Worm (Caenorhabditis elegans) whole organism, late embryonic: ENCODE measurements around the gene ace-4.
A peak's percentile ranks its signal among the peaks of the same experiment; 100 is the strongest.

Source experiments
- C38D4.7 ChIP-seq: fragments of 200-800 bp; sonication (Bioruptor generic); optimal IDR thresholded peaks from 2 replicates; lab custom pipeline; 2018; ENCODE audit warnings: mild to moderate bottlenecking, missing genetic modification characterization, moderate library complexity, missing compliant biosample characterization
- K09A11.1 ChIP-seq: sonication (generic microtip); optimal IDR thresholded peaks from 2 replicates; lab custom pipeline; 2017; ENCODE audit warnings: antibody characterized with exemption, mild to moderate bottlenecking, missing genetic modification characterization, missing compliant biosample characterization; ENCODE audit not compliant: insufficient read depth
- Y22D7AL.16 ChIP-seq: sonication (generic microtip); optimal IDR thresholded peaks from 2 replicates; lab custom pipeline; 2016; ENCODE audit warnings: missing genetic modification characterization, missing compliant biosample characterization
- ahr-1 ChIP-seq: sonication (generic microtip); optimal IDR thresholded peaks from 2 replicates; lab custom pipeline; 2016; ENCODE audit warnings: missing genetic modification characterization, missing compliant biosample characterization
- ceh-18 ChIP-seq: sonication (generic microtip); optimal IDR thresholded peaks from 2 replicates; lab custom pipeline; 2016; ENCODE audit warnings: missing genetic modification characterization, missing compliant biosample characterization
- ceh-22 ChIP-seq: sonication (generic microtip); optimal IDR thresholded peaks from 2 replicates; lab custom pipeline; 2017; ENCODE audit warnings: missing biosample characterization, missing genetic modification characterization
- ceh-31 ChIP-seq: sonication (generic microtip); optimal IDR thresholded peaks from 2 replicates; lab custom pipeline; 2016; ENCODE audit warnings: missing genetic modification characterization, missing compliant biosample characterization
- ceh-34 ChIP-seq: sonication (generic microtip); optimal IDR thresholded peaks from 2 replicates; lab custom pipeline; 2016; ENCODE audit warnings: mild to moderate bottlenecking, missing genetic modification characterization, missing compliant biosample characterization
- ceh-48 ChIP-seq: sonication (generic microtip); optimal IDR thresholded peaks from 2 replicates; lab custom pipeline; 2016; ENCODE audit warnings: missing genetic modification characterization, inconsistent platforms, missing compliant biosample characterization
- ceh-6 ChIP-seq: fragments of 200-800 bp; sonication (Bioruptor generic); optimal IDR thresholded peaks from 2 replicates; lab custom pipeline; 2018; ENCODE audit warnings: mild to moderate bottlenecking, missing genetic modification characterization, missing compliant biosample characterization
- che-1 ChIP-seq: sonication (generic microtip); optimal IDR thresholded peaks from 2 replicates; lab custom pipeline; 2016; ENCODE audit warnings: mild to moderate bottlenecking, missing genetic modification characterization, missing compliant biosample characterization
- dve-1 ChIP-seq: sonication (generic microtip); optimal IDR thresholded peaks from 2 replicates; lab custom pipeline; 2017; ENCODE audit warnings: antibody characterized with exemption, mild to moderate bottlenecking, missing genetic modification characterization, missing compliant biosample characterization
- ets-4 ChIP-seq: sonication (generic microtip); optimal IDR thresholded peaks from 2 replicates; lab custom pipeline; 2016; ENCODE audit warnings: missing genetic modification characterization, missing compliant biosample characterization
- eyg-1 ChIP-seq: sonication (generic microtip); optimal IDR thresholded peaks from 2 replicates; lab custom pipeline; 2016; ENCODE audit warnings: missing genotype, missing genetic modification characterization, missing compliant biosample characterization
- fax-1 ChIP-seq: sonication (generic microtip); optimal IDR thresholded peaks from 2 replicates; lab custom pipeline; 2016; ENCODE audit warnings: missing genotype, missing genetic modification characterization, missing compliant biosample characterization
- fkh-6 ChIP-seq: sonication (generic microtip); optimal IDR thresholded peaks from 2 replicates; lab custom pipeline; 2016; ENCODE audit warnings: missing genetic modification characterization, missing compliant biosample characterization
- hlh-8 ChIP-seq: sonication (generic microtip); optimal IDR thresholded peaks from 2 replicates; lab custom pipeline; 2016; ENCODE audit warnings: missing genotype, missing genetic modification characterization, missing compliant biosample characterization
- lin-11 ChIP-seq: fragments of 200-800 bp; sonication (Bioruptor generic); optimal IDR thresholded peaks from 2 replicates; lab custom pipeline; 2018; ENCODE audit warnings: mild to moderate bottlenecking, missing genetic modification characterization, missing compliant biosample characterization
- nfya-1 ChIP-seq: sonication (generic microtip); optimal IDR thresholded peaks from 2 replicates; lab custom pipeline; 2017; ENCODE audit warnings: missing genetic modification characterization, mild to moderate bottlenecking, missing compliant biosample characterization, antibody characterized with exemption, moderate library complexity
- nhr-11 ChIP-seq: fragments of 150-350 bp; optimal IDR thresholded peaks from 2 replicates; lab custom pipeline; 2014; ENCODE audit warnings: missing biosample characterization, missing genetic modification characterization
- pha-4 ChIP-seq: fragments of 150-350 bp; optimal IDR thresholded peaks from 2 replicates; lab custom pipeline; 2018; ENCODE audit warnings: missing biosample characterization, missing genetic modification reagents, missing genetic modification characterization
- pqm-1 ChIP-seq: sonication (generic microtip); optimal IDR thresholded peaks from 2 replicates; lab custom pipeline; 2016; ENCODE audit warnings: missing genetic modification characterization, missing compliant biosample characterization
- ref-2 ChIP-seq: sonication (generic microtip); optimal IDR thresholded peaks from 2 replicates; lab custom pipeline; 2016; ENCODE audit warnings: missing genetic modification characterization, missing compliant biosample characterization
- tbx-2 ChIP-seq: sonication (generic microtip); optimal IDR thresholded peaks from 2 replicates; lab custom pipeline; 2016; ENCODE audit warnings: missing genetic modification characterization, missing compliant biosample characterization
- ttx-3 ChIP-seq: sonication (generic microtip); optimal IDR thresholded peaks from 2 replicates; lab custom pipeline; 2016; ENCODE audit warnings: missing genetic modification reagents, missing genetic modification characterization, missing compliant biosample characterization
- unc-3 ChIP-seq, 2 experiments: fragments of 200-800 bp in 1 of 2; sonication (Bioruptor generic) in 1 of 2; sonication (generic microtip) in 1 of 2; conservative IDR thresholded peaks in 1 of 2; optimal IDR thresholded peaks in 1 of 2; 2 replicates each; pipeline versions ENCODE4 v1.3.6 to Lab custom; 2016 to 2022; ENCODE audit warnings: missing compliant biosample characterization in 2 of 2, missing genetic modification characterization in 2 of 2, missing genetic modification reagents in 1 of 2
- unc-55 ChIP-seq: sonication (generic microtip); optimal IDR thresholded peaks from 2 replicates; lab custom pipeline; 2017; ENCODE audit warnings: missing biosample characterization, missing genetic modification reagents, missing genetic modification characterization
- zip-5 ChIP-seq: sonication (generic microtip); optimal IDR thresholded peaks from 2 replicates; lab custom pipeline; 2016; ENCODE audit warnings: missing genetic modification characterization, missing compliant biosample characterization
- ztf-16 ChIP-seq: sonication (generic microtip); optimal IDR thresholded peaks from 2 replicates; lab custom pipeline; 2017; ENCODE audit warnings: missing genetic modification characterization, missing compliant biosample characterization

The ace-4 gene

ce11 chrII:14165430-14165929 lies 32.4 kb upstream of the ace-4 start:
- no peak for TF ChIP-seq nfya-1 (tag; lab: Kevin White, UChicago)
- TF ChIP-seq nhr-11, result no peak
- TF ChIP-seq unc-3 (GFP tag; conservative IDR thresholded peaks at IDR 0.05; lab: Robert Waterston, UW), result no peak
- TF ChIP-seq unc-3 (tag; optimal IDR thresholded peaks at IDR 0.05; lab: Kevin White, UChicago), result no peak
- no peak for TF ChIP-seq ceh-6 (GFP tag; lab: Kevin White, UChicago)
- no peak for TF ChIP-seq C38D4.7 (GFP tag; lab: Kevin White, UChicago)
- no peak for TF ChIP-seq pha-4

- TF ChIP-seq ahr-1 (no peak), fkh-6 (tag; lab: Kevin White, UChicago) (no peak)
- TF ChIP-seq, all 69 proteins: peak for 0
Measured at ce11 chrII:14171558-14171957, 26.3 kb upstream of the ace-4 start, which contains the start of gene eat-2. Gene eat-2 (minus strand): TSS chrII:14171658.

DNA sequence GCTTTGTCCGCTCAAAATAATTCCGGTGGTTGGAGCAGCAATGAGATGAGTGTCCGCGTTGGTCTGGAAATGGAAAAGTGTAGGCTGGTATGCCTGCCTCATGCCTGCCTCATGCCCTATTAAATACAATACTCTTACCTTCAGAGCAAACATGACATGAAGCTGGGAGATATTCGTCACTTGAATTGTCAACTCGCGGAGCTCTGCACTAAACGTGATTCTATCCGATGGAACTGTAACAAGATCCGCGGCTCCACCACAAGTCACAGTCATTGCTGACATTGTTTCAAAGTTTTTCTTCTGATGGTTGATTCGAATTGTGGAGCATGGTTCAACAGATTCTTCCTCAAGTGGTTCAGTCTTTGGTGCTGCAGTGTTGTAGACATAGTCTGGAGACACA lies 24.7 kb upstream of the ace-4 start:
- TF ChIP-seq che-1 (tag; lab: Kevin White, UChicago) (no peak), hlh-8 (tag; lab: Kevin White, UChicago) (no peak), ets-4 (tag; lab: Kevin White, UChicago) (no peak), tbx-2 (tag; lab: Kevin White, UChicago) (no peak), nfya-1 (tag; lab: Kevin White, UChicago) (no peak), dve-1 (tag; lab: Kevin White, UChicago) (no peak), Y22D7AL.16 (tag; lab: Kevin White, UChicago) (no peak), pqm-1 (tag; lab: Kevin White, UChicago) (no peak), ceh-34 (tag; lab: Kevin White, UChicago) (no peak)

DNA sequence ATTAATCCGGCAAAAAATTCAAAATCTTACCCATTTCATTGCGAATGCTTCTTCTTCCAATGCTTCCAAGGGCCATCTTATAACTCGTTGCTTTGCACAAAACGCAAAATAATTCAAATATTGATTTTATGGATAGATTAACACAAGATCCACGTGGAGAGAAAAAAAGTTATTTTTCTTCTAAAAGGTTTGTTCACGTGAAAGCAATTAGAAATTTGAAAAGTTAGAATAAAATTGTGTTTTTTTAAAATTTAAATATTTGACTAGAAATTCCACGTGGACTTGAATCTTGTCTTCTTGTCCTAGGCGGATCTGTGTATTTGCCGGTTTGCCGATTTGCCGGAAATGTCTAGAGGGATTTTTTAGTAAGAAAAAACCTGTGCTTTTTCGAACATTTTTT lies 22.7 kb upstream of the ace-4 start, which contains the start of gene Y48B6A.5:
Gene Y48B6A.5 (minus strand): TSS at position 101 of the 400 bp plus-strand sequence.
- TF ChIP-seq ceh-31 (tag; lab: Kevin White, UChicago) (no peak), ref-2 (tag; lab: Kevin White, UChicago) (no peak), lin-11 (tag; lab: Kevin White, UChicago) (no peak), eyg-1 (no peak), zip-5 (tag; lab: Kevin White, UChicago) (no peak), ztf-16 (no peak), ceh-18 (tag; lab: Kevin White, UChicago) (no peak), pqm-1 (tag; lab: Kevin White, UChicago) (no peak), ttx-3 (tag; lab: Kevin White, UChicago) (no peak), ets-4 (tag; lab: Kevin White, UChicago) (no peak), K09A11.1 (tag; lab: Kevin White, UChicago) (no peak)

DNA sequence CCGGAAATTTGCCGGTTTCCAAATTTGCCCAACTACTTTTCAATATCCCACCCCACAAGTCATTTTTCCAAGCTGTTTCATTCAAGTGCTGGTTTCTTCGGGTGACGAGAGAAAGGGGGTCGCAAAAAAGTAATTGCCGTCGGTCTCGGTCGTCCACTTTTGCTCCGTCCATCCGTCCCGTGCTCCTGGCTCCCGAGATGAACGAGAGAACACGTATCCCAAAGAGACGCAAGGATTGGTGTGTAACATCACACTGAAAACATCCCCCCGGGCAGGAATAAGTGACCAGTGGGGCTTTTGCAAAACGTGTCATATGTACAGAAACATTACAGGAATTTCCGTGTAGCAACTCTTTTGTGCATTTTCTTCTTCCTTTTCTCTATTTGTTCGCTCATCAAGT lies 21.2 kb upstream of the ace-4 start:
- TF ChIP-seq ceh-22 (tag; lab: Kevin White, UChicago) (no peak), fax-1 (no peak), unc-55 (peak; percentile 57)

DNA sequence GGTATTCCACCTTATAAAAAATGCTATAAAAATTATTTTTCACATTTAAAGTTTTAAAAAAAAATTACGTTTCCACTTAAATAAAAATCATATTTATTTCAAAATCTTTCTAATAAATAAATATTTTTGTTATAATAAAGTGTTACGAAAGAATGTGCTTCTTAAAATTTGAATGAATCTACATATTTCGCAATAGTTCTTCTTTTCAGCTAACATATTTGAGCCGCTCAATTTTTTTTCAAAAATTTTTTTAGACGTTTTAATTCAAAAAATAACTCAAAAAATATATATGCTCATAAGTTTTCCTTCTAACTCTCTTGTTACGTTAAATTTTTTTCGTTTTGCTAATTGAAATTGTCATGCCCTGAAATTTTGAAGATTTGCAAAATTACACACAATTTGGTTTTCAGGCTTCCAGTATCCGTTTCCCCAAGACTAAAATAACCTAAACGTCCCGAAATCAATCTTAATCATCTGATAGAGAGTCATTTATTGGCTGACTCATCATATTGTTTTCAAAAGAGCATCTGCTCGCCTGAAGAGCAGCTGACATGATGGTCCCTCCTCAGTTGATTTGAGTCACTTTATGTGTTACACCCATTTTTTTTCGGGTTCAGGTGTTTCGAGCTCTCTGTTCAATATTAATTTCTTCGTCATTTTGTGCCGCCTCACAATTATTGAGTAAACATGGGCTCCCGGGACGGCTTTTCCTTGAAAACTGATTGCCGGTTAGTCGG lies 19.4 kb upstream of the ace-4 start, which contains the start of gene efhd-1:
Gene efhd-1 (plus strand): TSS at position 582 of the 737 bp plus-strand sequence.
- TF ChIP-seq ceh-48 (tag; lab: Kevin White, UChicago), result no peak
- peak; percentile 7 for TF ChIP-seq ceh-18 (tag; lab: Kevin White, UChicago)
- TF ChIP-seq unc-55, result peak; percentile 72
